Worm (Caenorhabditis elegans): ENCODE results near the gene D2007.2.

- no peak for TF ChIP-seq tbx-8 (GFP tag; optimal IDR thresholded peaks at IDR 0.05)
- TF ChIP-seq unc-62 (GFP tag; optimal IDR thresholded peaks at IDR 0.05): no peak
- no peak for TF ChIP-seq sptf-1 (tag; optimal IDR thresholded peaks at IDR 0.05)
- no peak for TF ChIP-seq lsy-2 (tag; optimal IDR thresholded peaks at IDR 0.05)
- no peak for TF ChIP-seq pha-4 (tag; optimal IDR thresholded peaks at IDR 0.05)
- TF ChIP-seq ces-1 (GFP tag; optimal IDR thresholded peaks at IDR 0.05): no peak
- no peak for TF ChIP-seq mep-1 (tag; optimal IDR thresholded peaks at IDR 0.05)
- no peak for TF ChIP-seq lin-13 (tag; optimal IDR thresholded peaks at IDR 0.05)
- no peak for TF ChIP-seq M03D4.4 (tag; optimal IDR thresholded peaks at IDR 0.05)
Observed at ce11 chrIII:8178924-8179323, 30.2 kb downstream of the D2007.2 start, which contains the start of gene C50C3.5.
